Fruit fly (Drosophila melanogaster) whole organism, embryonic: ENCODE data around the gene CheB38c.

Experiments used
- ATbp ChIP-seq: fragments of 200-800 bp; sonication (Bioruptor generic); optimal IDR thresholded peaks from 2 replicates; lab custom pipeline; 2017; ENCODE audit warnings: missing biosample characterization, mild to moderate bottlenecking, missing genetic modification characterization, missing genetic modification reagents
- Ada2b ChIP-seq: fragments of 200-800 bp; sonication (Bioruptor generic); IDR thresholded peaks from 2 replicates; pipeline ENCODE4 v1.3.6; 2022; ENCODE audit warnings: missing biosample characterization, missing genetic modification characterization
- Adf1 ChIP-seq: fragments of 200-800 bp; sonication (Bioruptor generic); IDR thresholded peaks from 2 replicates; pipeline ENCODE4 v1.3.6; 2022; ENCODE audit warnings: missing biosample characterization, missing genetic modification characterization
- Aef1 ChIP-seq: fragments of 200-800 bp; sonication (Bioruptor generic); IDR thresholded peaks from 3 replicates; pipeline ENCODE4 v1.3.6; 2022; ENCODE audit warnings: missing biosample characterization, missing genetic modification characterization
- Bgb ChIP-seq: fragments of 200-800 bp; sonication (Bioruptor generic); IDR thresholded peaks from 2 replicates; pipeline ENCODE4 v1.3.6; 2022; ENCODE audit warnings: missing biosample characterization, missing genetic modification characterization; ENCODE audit not compliant: partially characterized antibody
- CG10366 ChIP-seq: fragments of 200-800 bp; sonication (Bioruptor generic); IDR thresholded peaks from 2 replicates; pipeline ENCODE4 v1.3.6; 2022; ENCODE audit warnings: missing biosample characterization, missing genetic modification characterization
- CG11695 ChIP-seq: fragments of 200-800 bp; sonication (Bioruptor generic); IDR thresholded peaks from 3 replicates; pipeline ENCODE4 v1.3.6; 2022; ENCODE audit warnings: missing biosample characterization, missing genetic modification characterization
- CG12155 ChIP-seq: fragments of 200-800 bp; sonication (Bioruptor generic); optimal IDR thresholded peaks from 3 replicates; lab custom pipeline; 2016; ENCODE audit warnings: missing biosample characterization, missing genetic modification characterization
- CG13775 ChIP-seq: fragments of 200-800 bp; sonication (Bioruptor generic); optimal IDR thresholded peaks from 3 replicates; lab custom pipeline; 2017; ENCODE audit warnings: missing biosample characterization, mild to moderate bottlenecking, missing genetic modification characterization
- CG14441 ChIP-seq: fragments of 200-800 bp; sonication (Bioruptor generic); IDR thresholded peaks from 2 replicates; pipeline ENCODE4 v1.3.6; 2022; ENCODE audit warnings: missing biosample characterization, missing genetic modification characterization
- CG15073 ChIP-seq: fragments of 200-800 bp; sonication (Bioruptor generic); optimal IDR thresholded peaks from 2 replicates; lab custom pipeline; 2016; ENCODE audit warnings: missing biosample characterization, missing genetic modification characterization
- CG15514 ChIP-seq: fragments of 200-800 bp; sonication (Bioruptor generic); optimal IDR thresholded peaks from 3 replicates; lab custom pipeline; 2017; ENCODE audit warnings: missing biosample characterization, missing genetic modification characterization, mild to moderate bottlenecking, moderate library complexity, missing genetic modification reagents
- CG15601 ChIP-seq: fragments of 200-800 bp; sonication (Bioruptor generic); optimal IDR thresholded peaks from 3 replicates; lab custom pipeline; 2019; ENCODE audit warnings: missing biosample characterization, mild to moderate bottlenecking, missing genetic modification characterization, moderate library complexity
- CG17568 ChIP-seq: fragments of 200-800 bp; sonication (Bioruptor generic); optimal IDR thresholded peaks from 2 replicates; lab custom pipeline; 2018; ENCODE audit warnings: missing biosample characterization, mild to moderate bottlenecking, missing genetic modification characterization, moderate library complexity
- CG1792 ChIP-seq: fragments of 200-800 bp; sonication (Bioruptor generic); optimal IDR thresholded peaks from 2 replicates; lab custom pipeline; 2016; ENCODE audit warnings: missing biosample characterization, missing genetic modification characterization
- CG2199 ChIP-seq: fragments of 200-800 bp; sonication (Bioruptor generic); IDR thresholded peaks from 3 replicates; pipeline ENCODE4 v1.3.6; 2022; ENCODE audit warnings: missing biosample characterization, missing genetic modification characterization
- CG31441 ChIP-seq: fragments of 200-800 bp; sonication (Bioruptor generic); IDR thresholded peaks from 2 replicates; pipeline ENCODE4 v1.3.6; 2022; ENCODE audit warnings: missing biosample characterization, missing genetic modification characterization
- CG4328 ChIP-seq: fragments of 200-800 bp; sonication (Bioruptor generic); optimal IDR thresholded peaks from 3 replicates; lab custom pipeline; 2017; ENCODE audit warnings: missing biosample characterization, missing genetic modification reagents, missing genetic modification characterization
- CG5180 ChIP-seq: fragments of 200-800 bp; sonication (Bioruptor generic); optimal IDR thresholded peaks from 3 replicates; lab custom pipeline; 2017; ENCODE audit warnings: missing biosample characterization, missing genetic modification characterization, mild to moderate bottlenecking, moderate library complexity, missing genetic modification reagents
- CG6175 ChIP-seq: fragments of 200-800 bp; sonication (Bioruptor generic); IDR thresholded peaks from 3 replicates; pipeline ENCODE4 v1.3.6; 2022; ENCODE audit warnings: missing biosample characterization, missing genetic modification characterization
- CG7556 ChIP-seq: fragments of 200-800 bp; sonication (Bioruptor generic); optimal IDR thresholded peaks from 2 replicates; lab custom pipeline; 2017; ENCODE audit warnings: missing biosample characterization, mild to moderate bottlenecking, missing genetic modification characterization
- CoRest ChIP-seq: fragments of 200-800 bp; sonication (Bioruptor generic); optimal IDR thresholded peaks from 3 replicates; lab custom pipeline; 2018; ENCODE audit warnings: missing biosample characterization, mild to moderate bottlenecking, missing genetic modification characterization, moderate library complexity
- Dad ChIP-seq: fragments of 200-800 bp; sonication (Bioruptor generic); optimal IDR thresholded peaks from 3 replicates; lab custom pipeline; 2016; ENCODE audit warnings: missing biosample characterization, missing genetic modification characterization
- Elba2 ChIP-seq: fragments of 200-800 bp; sonication (Bioruptor generic); optimal IDR thresholded peaks from 3 replicates; lab custom pipeline; 2016; ENCODE audit warnings: missing biosample characterization, missing genetic modification characterization
- Ets97D ChIP-seq: fragments of 200-800 bp; sonication (Bioruptor generic); optimal IDR thresholded peaks from 3 replicates; lab custom pipeline; 2016; ENCODE audit warnings: missing biosample characterization, missing genetic modification characterization
- Fer2 ChIP-seq: fragments of 200-800 bp; sonication (Bioruptor generic); optimal IDR thresholded peaks from 2 replicates; lab custom pipeline; 2018; ENCODE audit warnings: missing biosample characterization, mild to moderate bottlenecking, missing genetic modification characterization, moderate library complexity
- GATAe ChIP-seq: fragments of 200-800 bp; sonication (Bioruptor generic); conservative IDR thresholded peaks from 2 replicates; pipeline ENCODE4 v1.3.6; 2022; ENCODE audit warnings: missing biosample characterization, missing genetic modification characterization
- Neu2 ChIP-seq: fragments of 200-800 bp; sonication (Bioruptor generic); optimal IDR thresholded peaks from 3 replicates; lab custom pipeline; 2016; ENCODE audit warnings: missing biosample characterization, missing genetic modification characterization, borderline replicate concordance
- PHDP ChIP-seq: fragments of 200-800 bp; sonication (Bioruptor generic); optimal IDR thresholded peaks from 3 replicates; lab custom pipeline; 2018; ENCODE audit warnings: missing biosample characterization, mild to moderate bottlenecking, missing genetic modification characterization, moderate library complexity
- Poxn ChIP-seq: fragments of 200-800 bp; sonication (Bioruptor generic); IDR thresholded peaks from 2 replicates; pipeline ENCODE4 v1.3.6; 2022; ENCODE audit warnings: missing biosample characterization, missing genetic modification characterization
- Spps ChIP-seq: fragments of 200-800 bp; sonication (Bioruptor generic); optimal IDR thresholded peaks from 2 replicates; lab custom pipeline; 2018; ENCODE audit warnings: missing biosample characterization, mild to moderate bottlenecking, missing genetic modification characterization
- TFAM ChIP-seq: fragments of 200-800 bp; sonication (Bioruptor generic); optimal IDR thresholded peaks from 2 replicates; lab custom pipeline; 2017; ENCODE audit warnings: missing biosample characterization, missing genetic modification characterization, inconsistent platforms
- bcd ChIP-seq: fragments of 200-800 bp; sonication (Bioruptor generic); optimal IDR thresholded peaks from 2 replicates; lab custom pipeline; 2017; ENCODE audit warnings: missing biosample characterization, mild to moderate bottlenecking, missing genetic modification characterization
- ci ChIP-seq: fragments of 200-800 bp; sonication (Bioruptor generic); IDR thresholded peaks from 3 replicates; pipeline ENCODE4 v1.3.6; 2022; ENCODE audit warnings: missing biosample characterization, missing genetic modification characterization
- danr ChIP-seq: fragments of 200-800 bp; sonication (Bioruptor generic); IDR thresholded peaks from 2 replicates; pipeline ENCODE4 v1.3.6; 2022; ENCODE audit warnings: missing biosample characterization, missing genetic modification characterization
- ems ChIP-seq: fragments of 200-800 bp; sonication (Bioruptor generic); optimal IDR thresholded peaks from 3 replicates; lab custom pipeline; 2016; ENCODE audit warnings: missing biosample characterization, missing genetic modification characterization
- fd102C ChIP-seq: fragments of 200-800 bp; sonication (Bioruptor generic); optimal IDR thresholded peaks from 2 replicates; lab custom pipeline; 2018; ENCODE audit warnings: missing biosample characterization, mild to moderate bottlenecking, missing genetic modification characterization, moderate library complexity
- fd96Cb ChIP-seq: fragments of 200-800 bp; sonication (Bioruptor generic); optimal IDR thresholded peaks from 2 replicates; lab custom pipeline; 2018; ENCODE audit warnings: missing biosample characterization, mild to moderate bottlenecking, missing genetic modification characterization, moderate library complexity
- ham ChIP-seq: fragments of 200-800 bp; sonication (Bioruptor generic); IDR thresholded peaks from 2 replicates; pipeline ENCODE4 v1.3.6; 2022; ENCODE audit warnings: missing biosample characterization, missing genetic modification characterization
- jigr1 ChIP-seq: fragments of 200-800 bp; sonication (Bioruptor generic); IDR thresholded peaks from 3 replicates; pipeline ENCODE4 v1.3.6; 2022; ENCODE audit warnings: missing biosample characterization, missing genetic modification characterization
- klu ChIP-seq: fragments of 200-800 bp; sonication (Bioruptor generic); IDR thresholded peaks from 2 replicates; pipeline ENCODE4 v1.3.6; 2022; ENCODE audit warnings: missing biosample characterization, missing genetic modification characterization
- lbe ChIP-seq: fragments of 200-800 bp; sonication (Bioruptor generic); optimal IDR thresholded peaks from 2 replicates; lab custom pipeline; 2016; ENCODE audit warnings: missing biosample characterization, mild to moderate bottlenecking, missing genetic modification characterization
- lov ChIP-seq, 2 experiments: fragments of 200-800 bp in 1 of 2; fragments of >200 bp in 1 of 2; sonication (Bioruptor generic) in 1 of 2; IDR thresholded peaks in 1 of 2; optimal IDR thresholded peaks in 1 of 2; 2 replicates in 1 of 2; 3 replicates in 1 of 2; pipeline versions ENCODE4 v1.3.6 to Lab custom; 2017 to 2022; ENCODE audit warnings: missing biosample characterization in 1 of 2, missing genetic modification characterization in 1 of 2
- ro ChIP-seq: fragments of 200-800 bp; sonication (Bioruptor generic); IDR thresholded peaks from 2 replicates; pipeline ENCODE4 v1.3.6; 2022; ENCODE audit warnings: missing biosample characterization, missing genetic modification characterization
- sens ChIP-seq: fragments of 200-800 bp; sonication (Bioruptor generic); peaks from one replicate; lab custom pipeline; 2016; ENCODE audit warnings: missing biosample characterization, missing genetic modification characterization
- sr ChIP-seq: fragments of 200-800 bp; sonication (Bioruptor generic); IDR thresholded peaks from 3 replicates; pipeline ENCODE4 v1.3.6; 2022; ENCODE audit warnings: missing biosample characterization, missing genetic modification characterization
- ssp ChIP-seq: fragments of 200-800 bp; sonication (Bioruptor generic); IDR thresholded peaks from 2 replicates; pipeline ENCODE4 v1.3.6; 2022; ENCODE audit warnings: missing biosample characterization, missing genetic modification characterization
- ttk ChIP-seq: fragments of 200-800 bp; sonication (Bioruptor generic); IDR thresholded peaks from 2 replicates; pipeline ENCODE4 v2.1.2; 2022; ENCODE audit warnings: missing biosample characterization, missing genetic modification characterization
- vnd ChIP-seq: fragments of 200-800 bp; sonication (Bioruptor generic); IDR thresholded peaks from 3 replicates; pipeline ENCODE4 v1.3.6; 2022; ENCODE audit warnings: missing biosample characterization, missing genetic modification characterization; ENCODE audit not compliant: partially characterized antibody
- wor ChIP-seq: fragments of 200-800 bp; sonication (Bioruptor generic); IDR thresholded peaks from 2 replicates; pipeline ENCODE4 v1.3.6; 2022; ENCODE audit warnings: missing biosample characterization, missing genetic modification characterization

Gene CheB38c

DNA sequence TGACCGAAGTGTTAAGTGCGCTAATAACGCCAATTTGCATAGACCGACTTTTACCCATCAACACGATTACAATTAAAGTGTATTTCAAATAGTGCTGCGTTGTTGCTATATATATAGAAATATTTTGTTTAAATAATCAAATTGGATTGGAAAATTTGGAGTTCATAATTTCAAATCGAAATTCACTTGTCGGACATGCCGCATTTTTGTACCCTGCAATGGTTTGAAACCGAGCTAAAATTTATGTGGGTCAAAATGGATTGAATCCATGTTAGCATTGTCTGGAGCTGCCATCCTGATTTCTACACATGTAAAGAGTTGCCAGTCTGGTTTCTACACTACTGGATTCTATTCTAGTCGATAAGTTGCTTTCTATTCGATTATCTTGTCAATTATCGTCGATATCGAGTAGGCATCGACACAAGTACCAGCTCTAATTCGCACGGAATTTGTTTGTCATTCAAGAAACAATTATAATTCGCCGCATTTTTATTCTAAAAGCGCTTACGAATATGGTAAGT lies 33.3 kb downstream of the CheB38c start, which contains the start of gene Pomp (continued):
- TF ChIP-seq CG1792 (GFP tag; lab: Kevin White, UChicago), result peak; percentile 24
- peak; percentile 84 for TF ChIP-seq ATbp
- TF ChIP-seq ems (GFP tag; lab: Kevin White, UChicago), result peak; percentile 53
- peak; percentile 80 for TF ChIP-seq sens
- TF ChIP-seq klu, result peak; percentile 80; the same call in 1 of the 2 replicates
- peak; percentile 42 for TF ChIP-seq Adf1
- TF ChIP-seq vnd (GFP tag; lab: Robert Waterston, UW), result no peak
- TF ChIP-seq Bgb (GFP tag; lab: Robert Waterston, UW), result peak; percentile 71; the same call in 1 of the 2 replicates
- peak; percentile 6 for TF ChIP-seq CG4328 (GFP tag; lab: Kevin White, UChicago)
- peak; percentile 60 for TF ChIP-seq wor (GFP tag; lab: Robert Waterston, UW)
- TF ChIP-seq Aef1 (GFP tag; lab: Robert Waterston, UW), result peak; percentile 81
- peak; percentile 80 for TF ChIP-seq CG7556 (GFP tag; lab: Kevin White, UChicago)
- peak; percentile 84 for TF ChIP-seq ttk (GFP tag; lab: Robert Waterston, UW)
- peak; percentile 53 for TF ChIP-seq CG5180
- no peak for TF ChIP-seq ham (GFP tag; lab: Robert Waterston, UW)
- TF ChIP-seq CG15601 (tag; lab: Kevin White, UChicago), result peak; percentile 74
- peak; percentile 70 for TF ChIP-seq CG13775 (GFP tag; lab: Kevin White, UChicago)
- TF ChIP-seq Elba2 (GFP tag; lab: Kevin White, UChicago), result no peak
- TF ChIP-seq CG17568 (GFP tag; lab: Kevin White, UChicago), result peak; percentile 67
- TF ChIP-seq danr (GFP tag; lab: Robert Waterston, UW), result peak; percentile 77; the same call in 1 of the 2 replicates
- peak; percentile 93 for TF ChIP-seq ci (GFP tag; lab: Robert Waterston, UW)
- peak; percentile 66 for TF ChIP-seq ro (GFP tag; lab: Robert Waterston, UW)
- TF ChIP-seq Spps (tag; lab: Kevin White, UChicago), result peak; percentile 73
- TF ChIP-seq GATAe (GFP tag; lab: Robert Waterston, UW), result peak; percentile 42; the same call in 1 of the 2 replicates
- TF ChIP-seq fd96Cb (tag; lab: Kevin White, UChicago), result peak; percentile 88
- peak; percentile 23 for TF ChIP-seq CG15073
- TF ChIP-seq fd102C (GFP tag; lab: Kevin White, UChicago), result no peak
- peak; percentile 93 for TF ChIP-seq CG31441 (GFP tag; lab: Robert Waterston, UW)
- peak; percentile 80 for TF ChIP-seq Ada2b (GFP tag; lab: Robert Waterston, UW)
- peak; percentile 77 for TF ChIP-seq CoRest (tag; lab: Kevin White, UChicago)
- peak; percentile 88 for TF ChIP-seq CG11695 (GFP tag; lab: Robert Waterston, UW)
- TF ChIP-seq Ets97D (GFP tag; lab: Kevin White, UChicago), result peak; percentile 71
- TF ChIP-seq CG15514 (GFP tag; lab: Kevin White, UChicago), result peak; percentile 88
- TF ChIP-seq sr (GFP tag; lab: Robert Waterston, UW), result peak; percentile 56; the same call in 2 of the 3 replicates
- peak; percentile 83 for TF ChIP-seq CG6175
- peak; percentile 86 for TF ChIP-seq CG12155 (GFP tag; lab: Kevin White, UChicago)
- peak; percentile 88 for TF ChIP-seq PHDP
- TF ChIP-seq lbe (GFP tag; lab: Kevin White, UChicago), result peak; percentile 71
- peak; percentile 83 for TF ChIP-seq CG2199 (GFP tag; lab: Robert Waterston, UW)
- TF ChIP-seq bcd, result peak; percentile 88
- no peak; the same call in 2 of the 3 replicates for TF ChIP-seq jigr1 (GFP tag; lab: Robert Waterston, UW)
- peak; percentile 41 for TF ChIP-seq TFAM (GFP tag; lab: Kevin White, UChicago)
- no peak for TF ChIP-seq Poxn (GFP tag; lab: Robert Waterston, UW)
- peak; percentile 25 for TF ChIP-seq Dad (GFP tag; lab: Kevin White, UChicago)
- TF ChIP-seq Neu2 (GFP tag; lab: Kevin White, UChicago), result peak; percentile 2
- peak; percentile 83 for TF ChIP-seq CG10366 (GFP tag; lab: Robert Waterston, UW)
- no peak for TF ChIP-seq lov (optimal IDR thresholded peaks at IDR 0.05; lab: Kevin White, UChicago)
- peak; percentile 86; the same call in 2 of the 3 replicates for TF ChIP-seq lov (GFP tag; IDR thresholded peaks at IDR 0.05; lab: Robert Waterston, UW)
- TF ChIP-seq CG14441 (GFP tag; lab: Robert Waterston, UW), result peak; percentile 91
- TF ChIP-seq ssp (GFP tag; lab: Robert Waterston, UW), result peak; percentile 77
- TF ChIP-seq Fer2 (tag; lab: Kevin White, UChicago), result peak; percentile 18
